Fruit fly (Drosophila melanogaster): ENCODE data around the gene Shawl.

Gene Shawl

dm6 chr2L:9387240-9387672 is 27.7 kb downstream of the Shawl start, which contains the start of gene Aldh (continued):
- TF ChIP-seq Stat92E (GFP tag; optimal IDR thresholded peaks at IDR 0.05) (no peak), CG11695 (GFP tag; IDR thresholded peaks at IDR 0.05) (0 out of 3 replicates have a peak, but pooled peaks have one; percentile 30), CG4730 (GFP tag; IDR thresholded peaks at IDR 0.05) (no peak), Eip74EF (GFP tag; optimal IDR thresholded peaks at IDR 0.05) (no peak), CG9876 (GFP tag; optimal IDR thresholded peaks at IDR 0.05) (no peak), NFAT (GFP tag; IDR thresholded peaks at IDR 0.05) (peak; percentile 76), CG6791 (GFP tag; IDR thresholded peaks at IDR 0.05; ENCODE audit: partially characterized antibody) (no peak), zen2 (GFP tag; IDR thresholded peaks at IDR 0.05; ENCODE audit: partially characterized antibody) (no peak), ham (GFP tag; IDR thresholded peaks at IDR 0.05) (no peak), lov (optimal IDR thresholded peaks at IDR 0.05) (no peak), lov (GFP tag; IDR thresholded peaks at IDR 0.05) (no peak), eve (GFP tag; optimal IDR thresholded peaks at IDR 0.05) (no peak), CG4820 (GFP tag; optimal IDR thresholded peaks at IDR 0.05) (no peak), so (GFP tag; IDR thresholded peaks at IDR 0.05) (no peak), abd-A (tag; optimal IDR thresholded peaks at IDR 0.05) (no peak), jumu (GFP tag; optimal IDR thresholded peaks at IDR 0.05) (no peak), bbx (GFP tag; IDR thresholded peaks at IDR 0.05; ENCODE audit: partially characterized antibody) (no peak), CG4404 (GFP tag; IDR thresholded peaks at IDR 0.05) (no peak), Deaf1 (tag; optimal IDR thresholded peaks at IDR 0.05) (no peak)

DNA sequence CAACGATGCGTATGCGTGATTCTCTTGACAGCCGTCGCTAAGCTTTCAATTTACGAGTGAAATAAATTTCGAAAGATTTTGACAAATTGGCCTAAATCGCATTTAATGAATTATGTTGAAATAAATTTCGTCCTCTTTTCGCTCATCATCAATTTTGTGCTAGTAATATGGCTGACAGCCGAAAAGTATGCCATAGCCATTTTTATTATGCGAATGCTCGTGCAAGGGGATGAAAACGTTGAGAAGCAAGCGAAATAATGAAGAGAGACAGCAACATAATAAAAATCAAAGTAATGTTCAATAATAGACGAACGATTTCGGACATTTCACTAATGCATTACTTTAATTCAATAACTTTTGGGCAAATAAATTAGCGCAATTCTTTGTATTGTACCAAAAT is 28.7 kb downstream of the Shawl start:
- TF ChIP-seq gt (GFP tag; IDR thresholded peaks at IDR 0.05) (no peak), CG8359 (GFP tag; optimal IDR thresholded peaks at IDR 0.05; ENCODE audit: borderline replicate concordance) (peak; percentile 46)

DNA sequence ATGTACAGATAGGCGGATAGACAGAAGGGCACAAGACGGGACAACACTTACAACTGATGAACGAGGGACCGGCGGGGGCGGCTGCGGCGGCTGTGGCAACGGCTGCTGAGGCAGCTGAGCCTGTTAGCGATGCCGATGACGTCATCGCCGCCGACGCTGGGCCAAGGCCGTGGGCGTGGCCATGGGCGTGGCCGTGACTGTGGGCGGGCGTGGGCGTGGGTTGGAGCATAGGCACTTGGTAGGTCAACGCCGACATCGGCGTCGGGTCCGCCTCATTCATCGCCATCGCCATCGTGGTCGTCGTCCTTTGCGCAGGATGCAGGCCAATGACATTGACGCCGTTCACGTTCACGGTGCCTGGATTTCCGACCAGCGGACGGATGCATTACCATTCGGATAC is 37.2 kb downstream of the Shawl start:
- TF ChIP-seq CG30403 (GFP tag; optimal IDR thresholded peaks at IDR 0.05) (no peak), CG18476 (GFP tag; optimal IDR thresholded peaks at IDR 0.05) (no peak), CG11504 (tag; optimal IDR thresholded peaks at IDR 0.05) (no peak), Rx (GFP tag; IDR thresholded peaks at IDR 0.05) (no peak), Doc2 (GFP tag; IDR thresholded peaks at IDR 0.05) (0 out of 2 replicates have a peak, but pooled peaks have one; percentile 7), Poxn (GFP tag; IDR thresholded peaks at IDR 0.05) (no peak), Nf-YA (GFP tag; IDR thresholded peaks at IDR 0.05) (0 out of 2 replicates have a peak, but pooled peaks have one; percentile 15), otp (GFP tag; IDR thresholded peaks at IDR 0.05) (no peak), pfk (GFP tag; optimal IDR thresholded peaks at IDR 0.05) (no peak), CG4404 (GFP tag; IDR thresholded peaks at IDR 0.05) (0 out of 2 replicates have a peak, but pooled peaks have one; percentile 32), CG13123 (GFP tag; optimal IDR thresholded peaks at IDR 0.05) (no peak), knrl (GFP tag; IDR thresholded peaks at IDR 0.05; ENCODE audit: partially characterized antibody) (no peak), repo (GFP tag; optimal IDR thresholded peaks at IDR 0.05) (no peak), zfh2 (GFP tag; optimal IDR thresholded peaks at IDR 0.05) (no peak), nerfin-1 (tag; optimal IDR thresholded peaks at IDR 0.05) (no peak), CG9932 (GFP tag; IDR thresholded peaks at IDR 0.05) (0 out of 2 replicates have a peak, but pooled peaks have one; percentile 24), sob (GFP tag; IDR thresholded peaks at IDR 0.05) (no peak), CG2202 (tag; optimal IDR thresholded peaks at IDR 0.05) (no peak), Hey (tag; optimal IDR thresholded peaks at IDR 0.05) (no peak), pzg (GFP tag; optimal IDR thresholded peaks at IDR 0.05) (no peak), Opbp (GFP tag; IDR thresholded peaks at IDR 0.05; ENCODE audit: partially characterized antibody) (no peak), CG8388 (GFP tag; optimal IDR thresholded peaks at IDR 0.05) (no peak), CG1024 (GFP tag; IDR thresholded peaks at IDR 0.05) (no peak), exex (tag; optimal IDR thresholded peaks at IDR 0.05) (no peak), CG1233 (GFP tag; optimal IDR thresholded peaks at IDR 0.05) (no peak), Neu2 (GFP tag; optimal IDR thresholded peaks at IDR 0.05; ENCODE audit: borderline replicate concordance) (no peak), Mad (GFP tag; optimal IDR thresholded peaks at IDR 0.05) (no peak), Hr39 (optimal IDR thresholded peaks at IDR 0.05) (peak; percentile 94), Hand (GFP tag; optimal IDR thresholded peaks at IDR 0.05) (no peak)
